Worm (Caenorhabditis elegans): ENCODE measurements around the gene Y75B8A.28.

DNA sequence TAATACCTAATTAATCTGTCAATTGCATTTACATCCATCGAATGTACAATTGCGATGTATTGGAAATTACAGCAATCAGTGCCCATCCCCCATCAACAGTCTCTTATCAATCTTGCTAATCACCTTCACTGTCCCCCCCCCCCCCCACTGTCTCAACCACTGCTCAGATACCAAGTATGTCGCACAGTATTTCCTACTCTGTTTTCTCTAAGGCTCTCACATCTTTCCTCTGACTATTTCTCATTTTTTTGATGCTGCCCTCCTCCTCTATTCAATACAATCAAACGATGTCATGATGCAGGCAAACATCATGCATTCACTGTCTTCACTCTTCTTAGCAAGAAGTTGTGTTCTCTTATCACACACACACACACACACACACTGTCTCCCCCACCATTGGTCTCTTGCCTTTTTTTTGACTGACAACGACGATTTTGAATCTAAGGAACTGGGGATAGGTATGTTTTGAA is 8.7 kb downstream of the Y75B8A.28 start, which contains the start of the genes zip-12 and Y75B8A.63:
- TF ChIP-seq unc-55 (GFP tag; optimal IDR thresholded peaks at IDR 0.05) (no peak), lin-39 (tag; optimal IDR thresholded peaks at IDR 0.05) (no peak), lsy-2 (tag; optimal IDR thresholded peaks at IDR 0.05) (no peak), R02D3.7 (tag; optimal IDR thresholded peaks at IDR 0.05) (no peak), skn-1 (tag; optimal IDR thresholded peaks at IDR 0.05) (no peak)
